Worm (Caenorhabditis elegans): ENCODE measurements around the gene F46C5.2.

DNA sequence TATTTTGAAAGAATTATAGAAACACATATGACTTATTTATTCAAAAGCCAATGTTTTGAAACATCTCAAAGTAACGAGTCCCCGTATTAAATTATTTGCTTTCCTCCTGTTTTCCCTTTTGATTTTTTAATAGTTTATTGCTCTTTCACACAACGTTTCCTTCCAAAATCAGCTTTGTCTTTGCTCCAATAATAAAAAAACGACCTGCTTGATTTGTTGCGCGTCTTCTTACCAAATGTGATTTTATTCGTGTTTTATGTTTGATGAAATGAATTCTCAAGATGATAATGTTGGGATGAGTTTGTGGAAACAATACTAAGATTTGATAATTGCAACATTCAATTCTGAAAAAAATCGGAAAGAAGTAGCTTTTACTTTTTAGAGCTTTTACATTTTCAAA, 16.7 kb downstream of the F46C5.2 start:
- no peak for TF ChIP-seq aly-2 (tag; optimal IDR thresholded peaks at IDR 0.05)
- TF ChIP-seq nhr-237 (tag; optimal IDR thresholded peaks at IDR 0.05), result no peak
- no peak for TF ChIP-seq dmd-4 (tag; optimal IDR thresholded peaks at IDR 0.05)
- TF ChIP-seq nhr-12 (tag; optimal IDR thresholded peaks at IDR 0.05), result no peak

Data from whole organism, L2 larva.